Fruit fly (Drosophila melanogaster): Measurements from ENCODE around the gene Tomosyn.
A peak's percentile ranks its signal among the peaks of the same experiment; 100 is the strongest.

Gene Tomosyn

dm6 chrX:12631317-12632156 is at the start of gene Tomosyn:
TSS of gene Tomosyn (plus strand) at chrX:12631605.
- peak; percentile 42 for TF ChIP-seq Sp1 (GFP tag; optimal IDR thresholded peaks at IDR 0.05)
- TF ChIP-seq Hnf4 (GFP tag; optimal IDR thresholded peaks at IDR 0.05) = peak; percentile 35
- TF ChIP-seq lola (GFP tag; optimal IDR thresholded peaks at IDR 0.05) = no peak
- TF ChIP-seq fru (GFP tag; optimal IDR thresholded peaks at IDR 0.05) = peak; percentile 54
- TF ChIP-seq br (GFP tag; optimal IDR thresholded peaks at IDR 0.05) = peak; percentile 32
- TF ChIP-seq Myc (optimal IDR thresholded peaks at IDR 0.05) = no peak
- TF ChIP-seq Hr78 (GFP tag; optimal IDR thresholded peaks at IDR 0.05) = no peak
- no peak for TF ChIP-seq Abd-B (GFP tag; optimal IDR thresholded peaks at IDR 0.05)
- TF ChIP-seq sv (GFP tag; optimal IDR thresholded peaks at IDR 0.05) = peak; percentile 1
- no peak for TF ChIP-seq dl (GFP tag; optimal IDR thresholded peaks at IDR 0.05; ENCODE audit: insufficient read depth in 1 of 2, partially characterized antibody in 2 of 2)
- TF ChIP-seq foxo (GFP tag; optimal IDR thresholded peaks at IDR 0.05) = peak in 1 of 2 experiments; percentile 42
- TF ChIP-seq woc (GFP tag; optimal IDR thresholded peaks at IDR 0.05) = peak; percentile 24
- no peak for TF ChIP-seq rgr (GFP tag; optimal IDR thresholded peaks at IDR 0.05)
- TF ChIP-seq dsf (GFP tag; optimal IDR thresholded peaks at IDR 0.05; ENCODE audit: borderline replicate concordance) = no peak
- TF ChIP-seq Rel (GFP tag; optimal IDR thresholded peaks at IDR 0.05) = no peak
- TF ChIP-seq Rel (tag; optimal IDR thresholded peaks at IDR 0.05) = peak; percentile 98
- TF ChIP-seq h (GFP tag; optimal IDR thresholded peaks at IDR 0.05) = peak; percentile 55
- peak; percentile 21 for TF ChIP-seq ey (GFP tag; optimal IDR thresholded peaks at IDR 0.05)
- TF ChIP-seq HLH106 (tag; optimal IDR thresholded peaks at IDR 0.05) = peak; percentile 32

dm6 chrX:12581894-12582293 is 49.5 kb upstream of the Tomosyn start:
- TF ChIP-seq usp (GFP tag; optimal IDR thresholded peaks at IDR 0.05) (no peak), Dfd (GFP tag; optimal IDR thresholded peaks at IDR 0.05) (peak; percentile 60)

dm6 chrX:12582661-12582983 is 48.8 kb upstream of the Tomosyn start:
- no peak for TF ChIP-seq sage (GFP tag; optimal IDR thresholded peaks at IDR 0.05)
- no peak for TF ChIP-seq dl (GFP tag; optimal IDR thresholded peaks at IDR 0.05; ENCODE audit: insufficient read depth in 1 of 2, partially characterized antibody in 2 of 2)
- TF ChIP-seq br (GFP tag; optimal IDR thresholded peaks at IDR 0.05) = no peak
- TF ChIP-seq Rel (GFP tag; optimal IDR thresholded peaks at IDR 0.05) = no peak
- TF ChIP-seq Rel (tag; optimal IDR thresholded peaks at IDR 0.05) = no peak
- TF ChIP-seq psq (GFP tag; optimal IDR thresholded peaks at IDR 0.05) = no peak
- TF ChIP-seq ey (GFP tag; optimal IDR thresholded peaks at IDR 0.05) = no peak
- no peak for TF ChIP-seq CG32264 (GFP tag; optimal IDR thresholded peaks at IDR 0.05)
- TF ChIP-seq lola (GFP tag; optimal IDR thresholded peaks at IDR 0.05) = no peak
- no peak for TF ChIP-seq Myc (optimal IDR thresholded peaks at IDR 0.05)
- TF ChIP-seq woc (GFP tag; optimal IDR thresholded peaks at IDR 0.05) = no peak
- TF ChIP-seq jim (GFP tag; optimal IDR thresholded peaks at IDR 0.05) = no peak
- no peak for TF ChIP-seq Vsx2 (GFP tag; optimal IDR thresholded peaks at IDR 0.05; ENCODE audit: partially characterized antibody)
- no peak for TF ChIP-seq dsf (GFP tag; optimal IDR thresholded peaks at IDR 0.05; ENCODE audit: borderline replicate concordance)
- TF ChIP-seq Hr78 (GFP tag; optimal IDR thresholded peaks at IDR 0.05) = no peak
- no peak for TF ChIP-seq tai (GFP tag; optimal IDR thresholded peaks at IDR 0.05)
- no peak for TF ChIP-seq pan (optimal IDR thresholded peaks at IDR 0.05)
- no peak for TF ChIP-seq rgr (GFP tag; optimal IDR thresholded peaks at IDR 0.05)
- TF ChIP-seq Abd-B (GFP tag; optimal IDR thresholded peaks at IDR 0.05) = no peak
- TF ChIP-seq N (GFP tag; optimal IDR thresholded peaks at IDR 0.05) = no peak

dm6 chrX:12582984-12583869 is 48.2 kb upstream of the Tomosyn start, which contains the start of gene Pits:
TSS of gene Pits (minus strand) at chrX:12583193.
- TF ChIP-seq N (GFP tag; optimal IDR thresholded peaks at IDR 0.05) (no peak), jim (GFP tag; optimal IDR thresholded peaks at IDR 0.05) (peak; percentile 63), CrebA (GFP tag; optimal IDR thresholded peaks at IDR 0.05; ENCODE audit: borderline replicate concordance) (no peak), Dif (GFP tag; optimal IDR thresholded peaks at IDR 0.05; ENCODE audit: partially characterized antibody) (peak; percentile 58), Rel (GFP tag; optimal IDR thresholded peaks at IDR 0.05) (no peak), Rel (tag; optimal IDR thresholded peaks at IDR 0.05) (peak; percentile 65), sage (GFP tag; optimal IDR thresholded peaks at IDR 0.05) (peak; percentile 26), lola (GFP tag; optimal IDR thresholded peaks at IDR 0.05) (no peak), h (GFP tag; optimal IDR thresholded peaks at IDR 0.05) (peak; percentile 95), br (GFP tag; optimal IDR thresholded peaks at IDR 0.05) (peak; percentile 24), Sp1 (GFP tag; optimal IDR thresholded peaks at IDR 0.05) (peak; percentile 54), fru (GFP tag; optimal IDR thresholded peaks at IDR 0.05) (peak; percentile 26), Vsx2 (GFP tag; optimal IDR thresholded peaks at IDR 0.05; ENCODE audit: partially characterized antibody) (no peak), Myc (optimal IDR thresholded peaks at IDR 0.05) (peak; percentile 31), ey (GFP tag; optimal IDR thresholded peaks at IDR 0.05) (no peak), sv (GFP tag; optimal IDR thresholded peaks at IDR 0.05) (no peak), brk (GFP tag; optimal IDR thresholded peaks at IDR 0.05) (peak; percentile 36), woc (GFP tag; optimal IDR thresholded peaks at IDR 0.05) (peak; percentile 14), psq (GFP tag; optimal IDR thresholded peaks at IDR 0.05) (peak; percentile 68), Hr83 (GFP tag; optimal IDR thresholded peaks at IDR 0.05; ENCODE audit: poor library complexity, severe bottlenecking) (peak; percentile 81), dmrt93B (GFP tag; optimal IDR thresholded peaks at IDR 0.05) (peak; percentile 1), OdsH (GFP tag; optimal IDR thresholded peaks at IDR 0.05) (peak; percentile 21), Jra (GFP tag; optimal IDR thresholded peaks at IDR 0.05) (peak; percentile 16), rgr (GFP tag; optimal IDR thresholded peaks at IDR 0.05) (peak; percentile 49), dl (GFP tag; optimal IDR thresholded peaks at IDR 0.05; ENCODE audit: insufficient read depth in 1 of 2, partially characterized antibody in 2 of 2) (peak; percentile 7 to 10), Hnf4 (GFP tag; optimal IDR thresholded peaks at IDR 0.05) (peak; percentile 44), HLH106 (tag; optimal IDR thresholded peaks at IDR 0.05) (peak; percentile 54), foxo (GFP tag; optimal IDR thresholded peaks at IDR 0.05) (peak in 1 of 2 experiments; percentile 41)
